Worm (Caenorhabditis elegans) whole organism, L4 larva: ENCODE results near the gene rtfo-1.
A peak's percentile ranks its signal among the peaks of the same experiment; 100 is the strongest.

Experiments used
- D1046.2 ChIP-seq: fragments of 200-800 bp; sonication (Bioruptor generic); IDR thresholded peaks from 2 replicates; pipeline ENCODE4 v1.3.6; 2022; ENCODE audit warnings: missing genetic modification characterization, missing compliant biosample characterization
- F37D6.2 ChIP-seq: sonication (generic microtip); optimal IDR thresholded peaks from 2 replicates; lab custom pipeline; 2016; ENCODE audit warnings: mild to moderate bottlenecking, missing genetic modification characterization, missing compliant biosample characterization
- F44E2.7 ChIP-seq: fragments of 200-800 bp; sonication (Bioruptor generic); IDR thresholded peaks from 2 replicates; pipeline ENCODE4 v2.1.2; 2022; ENCODE audit warnings: missing genetic modification characterization, missing compliant biosample characterization
- R02D3.7 ChIP-seq: fragments of 150-350 bp; sonication (generic microtip); optimal IDR thresholded peaks from 3 replicates; lab custom pipeline; 2014; ENCODE audit warnings: missing biosample characterization, missing genetic modification characterization
- Y48G9A.11 ChIP-seq: fragments of 200-800 bp; sonication (Bioruptor generic); IDR thresholded peaks from 2 replicates; pipeline ENCODE4 v1.3.6; 2022; ENCODE audit warnings: missing genetic modification reagents, missing genetic modification characterization, missing compliant biosample characterization
- Y5F2A.4 ChIP-seq: fragments of 200-800 bp; sonication (Bioruptor generic); optimal IDR thresholded peaks from 2 replicates; lab custom pipeline; 2018; ENCODE audit warnings: mild to moderate bottlenecking, missing genetic modification characterization, missing compliant biosample characterization
- ZK337.2 ChIP-seq: fragments of 200-800 bp; sonication (Bioruptor generic); IDR thresholded peaks from 2 replicates; pipeline ENCODE4 v1.3.6; 2022; ENCODE audit warnings: missing genetic modification reagents, missing genetic modification characterization, missing compliant biosample characterization
- aha-1 ChIP-seq: fragments of 150-350 bp; peaks from one replicate; lab custom pipeline; 2014; ENCODE audit warnings: missing biosample characterization, missing genetic modification characterization
- ama-1 ChIP-seq: fragments of 150-350 bp; optimal IDR thresholded peaks from 2 replicates; lab custom pipeline; 2014; ENCODE audit warnings: inconsistent platforms, mixed read lengths
- arid-1 ChIP-seq: fragments of 200-800 bp; sonication (Bioruptor generic); conservative IDR thresholded peaks from 2 replicates; pipeline ENCODE4 v1.3.6; 2022; ENCODE audit warnings: missing genetic modification reagents, missing genetic modification characterization, missing compliant biosample characterization
- ceh-32 ChIP-seq: sonication (generic microtip); optimal IDR thresholded peaks from 2 replicates; lab custom pipeline; 2016; ENCODE audit warnings: mild to moderate bottlenecking, missing genetic modification characterization, missing compliant biosample characterization; ENCODE audit not compliant: poor library complexity
- ceh-82 ChIP-seq: sonication (generic microtip); optimal IDR thresholded peaks from 2 replicates; lab custom pipeline; 2017; ENCODE audit warnings: missing biosample characterization, missing genetic modification characterization
- ces-1 ChIP-seq: fragments of 150-350 bp; sonication (generic microtip); optimal IDR thresholded peaks from 4 replicates; lab custom pipeline; 2014; ENCODE audit warnings: missing biosample characterization, missing genetic modification reagents, missing genetic modification characterization
- ctbp-1 ChIP-seq: fragments of 200-800 bp; sonication (Bioruptor generic); IDR thresholded peaks from 2 replicates; pipeline ENCODE4 v1.3.6; 2022; ENCODE audit warnings: missing genetic modification reagents, missing genetic modification characterization, missing compliant biosample characterization
- daf-12 ChIP-seq: fragments of 150-350 bp; optimal IDR thresholded peaks from 2 replicates; lab custom pipeline; 2014; ENCODE audit warnings: missing biosample characterization, missing genetic modification reagents, missing genetic modification characterization
- dmd-6 ChIP-seq: fragments of 200-800 bp; sonication (Bioruptor generic); IDR thresholded peaks from 2 replicates; pipeline ENCODE4 v1.3.6; 2022; ENCODE audit warnings: missing genetic modification reagents, missing genetic modification characterization, missing compliant biosample characterization
- dpl-1 ChIP-seq: fragments of 150-350 bp; optimal IDR thresholded peaks from 2 replicates; lab custom pipeline; 2014; ENCODE audit warnings: missing biosample characterization, missing genetic modification reagents, missing genetic modification characterization
- egl-27 ChIP-seq: sonication (generic microtip); optimal IDR thresholded peaks from 3 replicates; lab custom pipeline; 2017; ENCODE audit warnings: missing biosample characterization, missing genetic modification reagents, missing genetic modification characterization
- egl-43 ChIP-seq: fragments of 200-800 bp; sonication (Bioruptor generic); IDR thresholded peaks from 2 replicates; pipeline ENCODE4 v1.3.6; 2022; ENCODE audit warnings: missing genetic modification reagents, missing genetic modification characterization, missing compliant biosample characterization
- hmg-1.1 ChIP-seq: fragments of 200-800 bp; sonication (Bioruptor generic); IDR thresholded peaks from 2 replicates; pipeline ENCODE4 v1.3.6; 2022; ENCODE audit warnings: missing genetic modification reagents, missing genetic modification characterization, missing compliant biosample characterization
- lim-7 ChIP-seq: fragments of 200-800 bp; sonication (Bioruptor generic); IDR thresholded peaks from 2 replicates; pipeline ENCODE4 v1.3.6; 2022; ENCODE audit warnings: missing genetic modification characterization, missing compliant biosample characterization
- lin-13 ChIP-seq: fragments of 150-350 bp; optimal IDR thresholded peaks from 2 replicates; lab custom pipeline; 2014; ENCODE audit warnings: missing biosample characterization, missing genetic modification reagents, missing genetic modification characterization
- lin-38 ChIP-seq: fragments of 200-800 bp; sonication (Bioruptor generic); IDR thresholded peaks from 2 replicates; pipeline ENCODE4 v1.3.6; 2022; ENCODE audit warnings: missing genetic modification reagents, missing genetic modification characterization, missing compliant biosample characterization
- madf-5 ChIP-seq, 2 experiments: fragments of 200-800 bp; sonication (Bioruptor generic); IDR thresholded peaks; 2 replicates each; pipeline ENCODE4 v1.3.6; 2022; ENCODE audit warnings: missing compliant biosample characterization in 2 of 2, missing genetic modification characterization in 2 of 2
- mxl-2 ChIP-seq: fragments of 200-800 bp; sonication (Bioruptor generic); conservative IDR thresholded peaks from 2 replicates; pipeline ENCODE4 v1.3.6; 2022; ENCODE audit warnings: missing genetic modification reagents, missing genetic modification characterization, missing compliant biosample characterization
- nhr-111 ChIP-seq: fragments of 200-800 bp; sonication (Bioruptor generic); optimal IDR thresholded peaks from 2 replicates; lab custom pipeline; 2018; ENCODE audit warnings: mild to moderate bottlenecking, missing genetic modification characterization, missing compliant biosample characterization
- nhr-25 ChIP-seq: sonication (generic microtip); optimal IDR thresholded peaks from 2 replicates; lab custom pipeline; 2017; ENCODE audit warnings: missing genetic modification characterization, mild to moderate bottlenecking, missing compliant biosample characterization, antibody characterized with exemption, moderate library complexity, borderline replicate concordance; ENCODE audit not compliant: insufficient read depth
- nhr-42 ChIP-seq: fragments of 200-800 bp; sonication (Bioruptor generic); IDR thresholded peaks from 2 replicates; pipeline ENCODE4 v1.3.6; 2022; ENCODE audit warnings: missing genetic modification characterization, missing compliant biosample characterization
- nhr-48 ChIP-seq: sonication (generic microtip); optimal IDR thresholded peaks from 2 replicates; lab custom pipeline; 2016; ENCODE audit warnings: mild to moderate bottlenecking, missing genetic modification characterization, missing compliant biosample characterization
- nhr-6 ChIP-seq: fragments of 150-350 bp; optimal IDR thresholded peaks from 2 replicates; lab custom pipeline; 2014; ENCODE audit warnings: missing biosample characterization, missing genetic modification characterization
- saeg-2 ChIP-seq: fragments of 200-800 bp; sonication (Bioruptor generic); IDR thresholded peaks from 2 replicates; pipeline ENCODE4 v1.3.6; 2022; ENCODE audit warnings: missing genetic modification reagents, missing genetic modification characterization, missing compliant biosample characterization
- sdz-12 ChIP-seq: fragments of 200-800 bp; sonication (Bioruptor generic); optimal IDR thresholded peaks from 2 replicates; lab custom pipeline; 2018; ENCODE audit warnings: mild to moderate bottlenecking, missing genetic modification characterization, missing compliant biosample characterization
- set-16 ChIP-seq: fragments of 200-800 bp; sonication (Bioruptor generic); IDR thresholded peaks from 2 replicates; pipeline ENCODE4 v1.3.6; 2022; ENCODE audit warnings: missing genetic modification reagents, missing genetic modification characterization, missing compliant biosample characterization
- tra-1 ChIP-seq: fragments of 200-800 bp; sonication (Bioruptor generic); IDR thresholded peaks from 2 replicates; pipeline ENCODE4 v1.3.6; 2022; ENCODE audit warnings: missing genetic modification reagents, missing genetic modification characterization, missing compliant biosample characterization
- unc-39 ChIP-seq: sonication (generic microtip); optimal IDR thresholded peaks from 2 replicates; lab custom pipeline; 2017; ENCODE audit warnings: missing biosample characterization, missing genetic modification characterization
- unc-62 ChIP-seq, 3 experiments: fragments of 150-350 bp in 1 of 3; sonication (generic microtip); optimal IDR thresholded peaks in 2 of 3; peaks in 1 of 3; 1 replicate in 1 of 3; 2 replicates in 2 of 3; lab custom pipeline; 2014 to 2017; ENCODE audit warnings: missing biosample characterization in 3 of 3, missing genetic modification characterization in 3 of 3, missing genetic modification reagents in 3 of 3, missing genotype in 1 of 3
- vab-7 ChIP-seq: fragments of 200-800 bp; sonication (Bioruptor generic); IDR thresholded peaks from 2 replicates; pipeline ENCODE4 v1.3.6; 2022; ENCODE audit warnings: missing genetic modification reagents, missing genetic modification characterization, missing compliant biosample characterization
- zag-1 ChIP-seq: fragments of 150-350 bp; optimal IDR thresholded peaks from 2 replicates; lab custom pipeline; 2014; ENCODE audit warnings: missing biosample characterization, missing genetic modification characterization
- ztf-11 ChIP-seq: fragments of 150-350 bp; optimal IDR thresholded peaks from 2 replicates; lab custom pipeline; 2014; ENCODE audit warnings: missing biosample characterization, missing genetic modification characterization
- ztf-7 ChIP-seq: fragments of 150-350 bp; optimal IDR thresholded peaks from 2 replicates; lab custom pipeline; 2014; ENCODE audit warnings: missing biosample characterization, missing genetic modification characterization

rtfo-1 gene

ce11 chrV:9630542-9630941, 48.1 kb upstream of the rtfo-1 start:
- TF ChIP-seq ztf-7 (tag; lab: Kevin White, UChicago), result no peak
- TF ChIP-seq egl-43 (GFP tag; lab: Robert Waterston, UW), result 0 out of 2 replicates have a peak, but pooled peaks have one; percentile 46
- TF ChIP-seq F44E2.7, result 0 out of 2 replicates have a peak, but pooled peaks have one; percentile 47
- 0 out of 2 replicates have a peak, but pooled peaks have one; percentile 23 for TF ChIP-seq lin-38 (GFP tag; lab: Robert Waterston, UW)
- 0 out of 2 replicates have a peak, but pooled peaks have one; percentile 14 for TF ChIP-seq ctbp-1
- TF ChIP-seq set-16 (GFP tag; lab: Robert Waterston, UW), result peak; percentile 98
- TF ChIP-seq lin-13 (GFP tag; lab: Kevin White, UChicago), result no peak
- TF ChIP-seq madf-5 (GFP tag; IDR thresholded peaks at IDR 0.05; lab: Robert Waterston, UW), result peak in 1 of 2 experiments; percentile 29; a peak in 1 of 4 replicates
- TF ChIP-seq lim-7, result 0 out of 2 replicates have a peak, but pooled peaks have one; percentile 28
- no peak for TF ChIP-seq ZK337.2 (GFP tag; lab: Robert Waterston, UW)
- TF ChIP-seq daf-12 (tag; lab: Kevin White, UChicago), result no peak
- TF ChIP-seq unc-39 (tag; lab: Kevin White, UChicago), result no peak
- TF ChIP-seq Y48G9A.11, result 0 out of 2 replicates have a peak, but pooled peaks have one; percentile 46
- TF ChIP-seq ztf-11 (tag; lab: Kevin White, UChicago), result no peak
- TF ChIP-seq hmg-1.1 (GFP tag; lab: Robert Waterston, UW), result no peak
- no peak for TF ChIP-seq unc-62 (GFP tag; optimal IDR thresholded peaks at IDR 0.05 in 1 of 2; lab: Kevin White, UChicago)
- TF ChIP-seq unc-62 (tag; optimal IDR thresholded peaks at IDR 0.05; lab: Kevin White, UChicago), result no peak
- TF ChIP-seq ceh-82 (tag; lab: Kevin White, UChicago), result no peak
- no peak for TF ChIP-seq egl-27 (tag; lab: Kevin White, UChicago)
- no peak for TF ChIP-seq zag-1 (tag; lab: Kevin White, UChicago)
- no peak for TF ChIP-seq nhr-111 (GFP tag; lab: Kevin White, UChicago)
- no peak for TF ChIP-seq ama-1 (lab: Kevin White, UChicago)

ce11 chrV:9629643-9630042, 47.2 kb upstream of the rtfo-1 start, which contains the start of gene col-146:
Gene col-146, plus strand, starts transcription at chrV:9629943.
- TF ChIP-seq nhr-6 (tag; lab: Kevin White, UChicago) (no peak), vab-7 (GFP tag; lab: Robert Waterston, UW) (no peak), F37D6.2 (tag; lab: Kevin White, UChicago) (no peak), arid-1 (no peak)

- TF ChIP-seq saeg-2 (GFP tag; lab: Robert Waterston, UW), result no peak
- no peak for TF ChIP-seq dmd-6
- no peak for TF ChIP-seq ceh-32 (tag; lab: Kevin White, UChicago)
- no peak for TF ChIP-seq D1046.2 (GFP tag; lab: Robert Waterston, UW)
- no peak for TF ChIP-seq Y5F2A.4 (GFP tag; lab: Kevin White, UChicago)
- TF ChIP-seq, all 104 proteins: peak for 0
Measured at ce11 chrV:9629114-9629513, 46.7 kb upstream of the rtfo-1 start, which contains the start of gene idpc-3. Gene idpc-3, minus strand, starts transcription at chrV:9629214.

DNA sequence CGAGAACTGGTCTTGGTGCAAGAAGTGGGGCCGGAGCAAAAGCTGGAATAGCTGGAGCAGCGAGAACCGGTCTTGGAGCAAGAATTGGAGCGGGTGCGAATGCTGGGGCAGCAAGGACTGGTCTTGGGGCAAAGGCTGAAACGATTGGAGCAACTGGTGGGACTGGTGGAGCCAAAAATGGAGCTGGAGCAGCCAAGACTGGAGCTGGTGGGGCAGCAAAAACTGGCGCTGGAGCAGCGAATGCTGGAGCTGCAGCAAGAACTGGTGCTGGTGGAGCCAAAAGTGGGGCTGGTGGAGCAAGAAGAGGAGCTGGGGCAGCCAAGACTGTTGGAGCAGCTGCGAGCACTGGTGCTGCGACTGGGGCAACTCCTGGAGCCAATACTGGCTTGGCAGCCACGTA, 46.2 kb upstream of the rtfo-1 start:
- no peak for TF ChIP-seq sdz-12 (GFP tag; lab: Kevin White, UChicago)
- peak; percentile 95 for TF ChIP-seq set-16 (GFP tag; lab: Robert Waterston, UW)
- TF ChIP-seq egl-43 (GFP tag; lab: Robert Waterston, UW), result peak; percentile 57; the same call in 1 of the 2 replicates
- peak; percentile 72 for TF ChIP-seq aha-1 (tag; lab: Kevin White, UChicago)
- TF ChIP-seq nhr-42 (GFP tag; lab: Robert Waterston, UW), result no peak
- no peak for TF ChIP-seq nhr-48 (tag; lab: Kevin White, UChicago)
- TF ChIP-seq dpl-1 (GFP tag; lab: Kevin White, UChicago), result no peak
- TF ChIP-seq mxl-2, result no peak
- TF ChIP-seq nhr-6 (tag; lab: Kevin White, UChicago), result no peak
- no peak for TF ChIP-seq nhr-25 (tag; lab: Kevin White, UChicago)
- TF ChIP-seq R02D3.7 (tag; lab: Kevin White, UChicago), result no peak
- no peak for TF ChIP-seq ces-1 (GFP tag; lab: Kevin White, UChicago)
- TF ChIP-seq tra-1 (GFP tag; lab: Robert Waterston, UW), result 0 out of 2 replicates have a peak, but pooled peaks have one; percentile 21
- TF ChIP-seq, all 104 proteins: peak for 4
